Worm (Caenorhabditis elegans): ENCODE results near the gene T10B5.7.

Gene T10B5.7

ce11 chrV:1886997-1887396 is 41.0 kb downstream of the T10B5.7 start:
- TF ChIP-seq unc-62 (GFP tag; optimal IDR thresholded peaks at IDR 0.05 in 1 of 2): peak in 1 of 2 experiments; percentile 19
- no peak for TF ChIP-seq unc-62 (tag; optimal IDR thresholded peaks at IDR 0.05)
- TF ChIP-seq lsy-2 (tag; optimal IDR thresholded peaks at IDR 0.05): peak in 1 of 2 experiments; percentile 11
- no peak for TF ChIP-seq nhr-6 (tag; optimal IDR thresholded peaks at IDR 0.05)
- peak; percentile 57 for TF ChIP-seq hmg-1.1 (GFP tag; IDR thresholded peaks at IDR 0.05)
- TF ChIP-seq cey-2 (tag; optimal IDR thresholded peaks at IDR 0.05; ENCODE audit: borderline replicate concordance, insufficient read depth): no peak
- TF ChIP-seq mes-2 (tag; optimal IDR thresholded peaks at IDR 0.05; ENCODE audit: poor library complexity, severe bottlenecking): peak; percentile 7
- TF ChIP-seq dpl-1 (GFP tag; optimal IDR thresholded peaks at IDR 0.05): no peak
- TF ChIP-seq nhr-76 (tag; optimal IDR thresholded peaks at IDR 0.05): no peak
- TF ChIP-seq Y5F2A.4 (GFP tag; optimal IDR thresholded peaks at IDR 0.05): no peak
- peak; percentile 1 for TF ChIP-seq rbr-2 (tag; optimal IDR thresholded peaks at IDR 0.05)
- TF ChIP-seq F37D6.2 (tag; optimal IDR thresholded peaks at IDR 0.05): no peak
- TF ChIP-seq duxl-1 (tag; optimal IDR thresholded peaks at IDR 0.05; ENCODE audit: poor library complexity): no peak

- TF ChIP-seq aha-1 (tag): peak; percentile 92
- no peak for TF ChIP-seq lim-7 (GFP tag; IDR thresholded peaks at IDR 0.05)
- TF ChIP-seq lin-39 (tag; optimal IDR thresholded peaks at IDR 0.05): no peak
- no peak for TF ChIP-seq php-3 (GFP tag; IDR thresholded peaks at IDR 0.05)
- no peak for TF ChIP-seq unc-39 (tag; optimal IDR thresholded peaks at IDR 0.05)
- TF ChIP-seq dve-1 (tag; optimal IDR thresholded peaks at IDR 0.05; ENCODE audit: insufficient read depth): no peak
- TF ChIP-seq D1046.2 (GFP tag; IDR thresholded peaks at IDR 0.05): no peak
Measured at ce11 chrV:1888299-1888698, 42.3 kb downstream of the T10B5.7 start.

- TF ChIP-seq lin-13 (GFP tag; optimal IDR thresholded peaks at IDR 0.05) (no peak), lin-39 (tag; optimal IDR thresholded peaks at IDR 0.05) (no peak), aha-1 (tag) (peak; percentile 32), Y105C5A.15 (GFP tag; IDR thresholded peaks at IDR 0.05) (no peak), tag-97 (GFP tag; IDR thresholded peaks at IDR 0.05) (no peak), sdz-12 (GFP tag; optimal IDR thresholded peaks at IDR 0.05) (no peak), pqm-1 (tag; optimal IDR thresholded peaks at IDR 0.05) (no peak), dmd-9 (GFP tag; IDR thresholded peaks at IDR 0.05) (no peak), F37D6.2 (tag; optimal IDR thresholded peaks at IDR 0.05) (no peak), dmd-6 (GFP tag; IDR thresholded peaks at IDR 0.05) (0 out of 2 replicates have a peak, but pooled peaks have one; percentile 15), mxl-2 (GFP tag; conservative IDR thresholded peaks at IDR 0.05) (no peak), ces-1 (GFP tag; optimal IDR thresholded peaks at IDR 0.05) (no peak), hlh-30 (tag; optimal IDR thresholded peaks at IDR 0.05; ENCODE audit: insufficient read depth) (peak; percentile 59), nhr-111 (GFP tag; optimal IDR thresholded peaks at IDR 0.05) (no peak), unc-62 (GFP tag; optimal IDR thresholded peaks at IDR 0.05 in 1 of 2) (peak in 1 of 2 experiments; percentile 66), unc-62 (tag; optimal IDR thresholded peaks at IDR 0.05) (no peak), nhr-11 (tag; optimal IDR thresholded peaks at IDR 0.05) (no peak), daf-12 (tag; optimal IDR thresholded peaks at IDR 0.05) (no peak), zip-2 (tag; optimal IDR thresholded peaks at IDR 0.05) (no peak), tra-1 (GFP tag; IDR thresholded peaks at IDR 0.05) (no peak), aly-2 (tag; optimal IDR thresholded peaks at IDR 0.05) (no peak), lsy-2 (tag; optimal IDR thresholded peaks at IDR 0.05) (peak in 1 of 2 experiments; percentile 6), ZK337.2 (GFP tag; IDR thresholded peaks at IDR 0.05) (no peak)
Measured at ce11 chrV:1889996-1890395, 44.0 kb downstream of the T10B5.7 start.
